Fruit fly (Drosophila melanogaster): ENCODE measurements around the gene Smyd3.

Smyd3 gene

dm6 chrX:2619651-2620050 is 11.0 kb upstream of the Smyd3 start, which contains the start of the genes Tsp3A and Seipin (continued):
- TF ChIP-seq Med (GFP tag) (peak; percentile 99), Doc2 (GFP tag; IDR thresholded peaks at IDR 0.05) (no peak), phol (tag; optimal IDR thresholded peaks at IDR 0.05) (peak; percentile 75), CG12071 (GFP tag; optimal IDR thresholded peaks at IDR 0.05) (peak; percentile 91), cg (GFP tag; optimal IDR thresholded peaks at IDR 0.05) (no peak), CG10366 (GFP tag; IDR thresholded peaks at IDR 0.05) (peak; percentile 86), CG6791 (GFP tag; IDR thresholded peaks at IDR 0.05; ENCODE audit: partially characterized antibody) (peak; percentile 58; the same call in 2 of the 3 replicates), nerfin-2 (GFP tag; IDR thresholded peaks at IDR 0.05; ENCODE audit: partially characterized antibody) (0 out of 2 replicates have a peak, but pooled peaks have one; percentile 62), CG3163 (GFP tag; optimal IDR thresholded peaks at IDR 0.05) (peak; percentile 54), emc (GFP tag; optimal IDR thresholded peaks at IDR 0.05) (peak; percentile 75), bowl (GFP tag; IDR thresholded peaks at IDR 0.05) (peak; percentile 72; the same call in 1 of the 2 replicates), chif (GFP tag; optimal IDR thresholded peaks at IDR 0.05) (peak; percentile 45 to 61), pnt (GFP tag; optimal IDR thresholded peaks at IDR 0.05) (peak; percentile 57), CG9727 (GFP tag; optimal IDR thresholded peaks at IDR 0.05) (peak; percentile 80), CG31388 (GFP tag; optimal IDR thresholded peaks at IDR 0.05) (peak; percentile 31), CrebB (tag; optimal IDR thresholded peaks at IDR 0.05) (peak; percentile 80), zen2 (GFP tag; IDR thresholded peaks at IDR 0.05; ENCODE audit: partially characterized antibody) (peak; percentile 16; the same call in 1 of the 3 replicates), CHES-1-like (GFP tag; optimal IDR thresholded peaks at IDR 0.05) (peak; percentile 82), tio (GFP tag; optimal IDR thresholded peaks at IDR 0.05) (no peak), CG11504 (tag; optimal IDR thresholded peaks at IDR 0.05) (no peak), eyg (GFP tag; optimal IDR thresholded peaks at IDR 0.05) (peak; percentile 86), caup (GFP tag; optimal IDR thresholded peaks at IDR 0.05; ENCODE audit: severe bottlenecking) (peak; percentile 89), slp2 (GFP tag; optimal IDR thresholded peaks at IDR 0.05) (peak; percentile 75), scrt (GFP tag; optimal IDR thresholded peaks at IDR 0.05) (peak; percentile 92), ash1 (GFP tag; optimal IDR thresholded peaks at IDR 0.05) (peak; percentile 69), CG2875 (GFP tag; optimal IDR thresholded peaks at IDR 0.05) (peak; percentile 37), CG9609 (GFP tag; optimal IDR thresholded peaks at IDR 0.05) (peak; percentile 77), nom (GFP tag; optimal IDR thresholded peaks at IDR 0.05) (peak; percentile 94), E2f2 (GFP tag; IDR thresholded peaks at IDR 0.05) (peak; percentile 71), CG12104 (GFP tag; optimal IDR thresholded peaks at IDR 0.05) (peak; percentile 62), unpg (GFP tag; optimal IDR thresholded peaks at IDR 0.05) (peak; percentile 88), CG4404 (GFP tag; IDR thresholded peaks at IDR 0.05) (peak; percentile 16; the same call in 1 of the 2 replicates), pb (GFP tag; optimal IDR thresholded peaks at IDR 0.05) (peak; percentile 80), Oaz (GFP tag; IDR thresholded peaks at IDR 0.05) (peak; percentile 76), CG10462 (GFP tag; optimal IDR thresholded peaks at IDR 0.05) (peak; percentile 46), abd-A (tag; optimal IDR thresholded peaks at IDR 0.05) (no peak), CG8089 (GFP tag; optimal IDR thresholded peaks at IDR 0.05) (peak; percentile 60), toy (GFP tag; IDR thresholded peaks at IDR 0.05) (peak; percentile 64; the same call in 1 of the 2 replicates), CG32767 (GFP tag; IDR thresholded peaks at IDR 0.05) (peak; percentile 78), CG17361 (GFP tag; IDR thresholded peaks at IDR 0.05) (peak; percentile 78), shn (GFP tag; optimal IDR thresholded peaks at IDR 0.05) (peak; percentile 74), al (GFP tag; IDR thresholded peaks at IDR 0.05) (peak; percentile 80), jigr1 (GFP tag; IDR thresholded peaks at IDR 0.05) (0 out of 3 replicates have a peak, but pooled peaks have one; percentile 32), Hr78 (GFP tag; optimal IDR thresholded peaks at IDR 0.05) (peak in 1 of 2 experiments; percentile 71), usp (GFP tag; optimal IDR thresholded peaks at IDR 0.05) (no peak), Xbp1 (GFP tag; optimal IDR thresholded peaks at IDR 0.05) (peak; percentile 79), CG8359 (GFP tag; optimal IDR thresholded peaks at IDR 0.05; ENCODE audit: borderline replicate concordance) (peak; percentile 31), CG34422 (GFP tag; IDR thresholded peaks at IDR 0.05) (peak; percentile 94), CG11560 (tag; IDR thresholded peaks at IDR 0.05) (peak; percentile 65; the same call in 2 of the 3 replicates), CG12942 (GFP tag; optimal IDR thresholded peaks at IDR 0.05) (peak; percentile 73)
